Worm (Caenorhabditis elegans): ENCODE measurements around the gene T13H5.8.
A peak's percentile ranks its signal among the peaks of the same experiment; 100 is the strongest.

T13H5.8 gene

ce11 chrII:8525133-8525736 lies 6.9 kb downstream of the T13H5.8 start, which contains the start of the genes prp-9 and mrps-18B:
Gene prp-9, minus strand, starts transcription at chrII:8525396.
Gene mrps-18B, plus strand, starts transcription at chrII:8525681.
- TF ChIP-seq madf-6 (GFP tag; IDR thresholded peaks at IDR 0.05) (peak; percentile 66; the same call in 1 of the 2 replicates), lin-54 (GFP tag; optimal IDR thresholded peaks at IDR 0.05) (peak; percentile 21), mcd-1 (GFP tag; IDR thresholded peaks at IDR 0.05) (0 out of 2 replicates have a peak, but pooled peaks have one; percentile 16), F23B12.7 (tag; optimal IDR thresholded peaks at IDR 0.05; ENCODE audit: insufficient read depth) (peak; percentile 27), nhr-179 (tag; optimal IDR thresholded peaks at IDR 0.05) (no peak), cebp-2 (GFP tag; IDR thresholded peaks at IDR 0.05) (no peak), lsl-1 (GFP tag; optimal IDR thresholded peaks at IDR 0.05) (peak; percentile 34), F37B4.10 (GFP tag; IDR thresholded peaks at IDR 0.05) (no peak), aptf-2 (GFP tag; conservative IDR thresholded peaks at IDR 0.05) (no peak), F57A8.1 (GFP tag; optimal IDR thresholded peaks at IDR 0.05) (no peak), snpc-4 (GFP tag; optimal IDR thresholded peaks at IDR 0.05) (no peak), snpc-4 (tag; optimal IDR thresholded peaks at IDR 0.05) (peak in 1 of 4 experiments; percentile 13), snpc-1.3 (tag; optimal IDR thresholded peaks at IDR 0.05; ENCODE audit: insufficient read depth) (peak; percentile 74), attf-5 (GFP tag; optimal IDR thresholded peaks at IDR 0.05) (peak; percentile 33), ztf-18 (tag; optimal IDR thresholded peaks at IDR 0.05) (no peak)

- no peak for TF ChIP-seq K11D2.4 (GFP tag; IDR thresholded peaks at IDR 0.05)
- TF ChIP-seq aptf-2 (GFP tag; conservative IDR thresholded peaks at IDR 0.05) = no peak
- TF ChIP-seq lir-1 (GFP tag; conservative IDR thresholded peaks at IDR 0.05) = no peak
- no peak for TF ChIP-seq madf-8 (GFP tag; conservative IDR thresholded peaks at IDR 0.05)
- no peak for TF ChIP-seq dpff-1 (tag; optimal IDR thresholded peaks at IDR 0.05)
- TF ChIP-seq snpc-4 (GFP tag; optimal IDR thresholded peaks at IDR 0.05) = no peak
- TF ChIP-seq snpc-4 (tag; optimal IDR thresholded peaks at IDR 0.05) = no peak
- TF ChIP-seq F22D6.2 (tag; optimal IDR thresholded peaks at IDR 0.05) = no peak
- TF ChIP-seq ceh-40 (GFP tag; IDR thresholded peaks at IDR 0.05) = no peak
- no peak for TF ChIP-seq T26A5.8 (tag; optimal IDR thresholded peaks at IDR 0.05)
- TF ChIP-seq hmg-20 (GFP tag; IDR thresholded peaks at IDR 0.05) = no peak
- no peak for TF ChIP-seq ets-4 (GFP tag; optimal IDR thresholded peaks at IDR 0.05)
Observed at ce11 chrII:8529176-8529698, 10.9 kb downstream of the T13H5.8 start.

ce11 chrII:8531181-8531759 lies 13.0 kb downstream of the T13H5.8 start, which contains the start of gene gldi-7:
Gene gldi-7, minus strand, starts transcription at chrII:8531222.
- TF ChIP-seq nhr-80 (tag; optimal IDR thresholded peaks at IDR 0.05) (peak; percentile 33), nhr-90 (tag; optimal IDR thresholded peaks at IDR 0.05) (no peak)

ce11 chrII:8532015-8532414 lies 13.7 kb downstream of the T13H5.8 start:
- TF ChIP-seq cebp-1 (GFP tag; IDR thresholded peaks at IDR 0.05) (no peak), cebp-1 (tag; optimal IDR thresholded peaks at IDR 0.05) (no peak), F10E7.11 (tag; optimal IDR thresholded peaks at IDR 0.05) (no peak), egl-44 (GFP tag; IDR thresholded peaks at IDR 0.05) (no peak), nhr-179 (tag; optimal IDR thresholded peaks at IDR 0.05) (no peak), hmg-1.2 (GFP tag; IDR thresholded peaks at IDR 0.05) (peak; percentile 36; the same call in 1 of the 2 replicates), F22D6.2 (tag; optimal IDR thresholded peaks at IDR 0.05) (no peak)

Measured in whole organism, young adult.